Fruit fly (Drosophila melanogaster) whole organism, embryonic: ENCODE measurements around the gene Ir94g.
A peak's percentile ranks its signal among the peaks of the same experiment; 100 is the strongest.

Experiments
- Blimp-1 ChIP-seq: fragments of 200-800 bp; sonication (Bioruptor generic); optimal IDR thresholded peaks from 3 replicates; lab custom pipeline; 2018; ENCODE audit warnings: missing biosample characterization, missing genetic modification characterization, mild to moderate bottlenecking, moderate library complexity, missing genetic modification reagents
- CG1024 ChIP-seq: fragments of 200-800 bp; sonication (Bioruptor generic); IDR thresholded peaks from 2 replicates; pipeline ENCODE4 v1.3.6; 2022; ENCODE audit warnings: missing biosample characterization, missing genetic modification characterization
- CG11560 ChIP-seq: fragments of 200-800 bp; sonication (Bioruptor generic); IDR thresholded peaks from 3 replicates; pipeline ENCODE4 v1.3.6; 2022; ENCODE audit warnings: missing biosample characterization, missing genetic modification characterization
- CG12299 ChIP-seq: fragments of 200-800 bp; sonication (Bioruptor generic); optimal IDR thresholded peaks from 2 replicates; lab custom pipeline; 2018; ENCODE audit warnings: missing biosample characterization, mild to moderate bottlenecking, missing genetic modification characterization
- CG13894 ChIP-seq: fragments of 200-800 bp; sonication (Bioruptor generic); optimal IDR thresholded peaks from 3 replicates; lab custom pipeline; 2018; ENCODE audit warnings: missing biosample characterization, mild to moderate bottlenecking, missing genetic modification characterization, moderate library complexity
- CG14014 ChIP-seq: fragments of 200-800 bp; sonication (Bioruptor generic); IDR thresholded peaks from 2 replicates; pipeline ENCODE4 v1.3.6; 2022; ENCODE audit warnings: missing biosample characterization, missing genetic modification characterization
- CG15269 ChIP-seq: fragments of 200-800 bp; sonication (Bioruptor generic); optimal IDR thresholded peaks from 2 replicates; lab custom pipeline; 2018; ENCODE audit warnings: missing biosample characterization, mild to moderate bottlenecking, missing genetic modification characterization, moderate library complexity
- CG18764 ChIP-seq: fragments of 200-800 bp; sonication (Bioruptor generic); optimal IDR thresholded peaks from 3 replicates; lab custom pipeline; 2016; ENCODE audit warnings: missing biosample characterization, missing genetic modification characterization
- CG2116 ChIP-seq: fragments of 200-800 bp; sonication (Bioruptor generic); optimal IDR thresholded peaks from 3 replicates; lab custom pipeline; 2018; ENCODE audit warnings: missing biosample characterization, mild to moderate bottlenecking, missing genetic modification characterization
- CG2129 ChIP-seq: fragments of 200-800 bp; sonication (Bioruptor generic); IDR thresholded peaks from 2 replicates; pipeline ENCODE4 v1.3.6; 2022; ENCODE audit warnings: missing biosample characterization, missing genetic modification characterization; ENCODE audit not compliant: partially characterized antibody
- CG3065 ChIP-seq: fragments of 200-800 bp; sonication (Bioruptor generic); optimal IDR thresholded peaks from 2 replicates; lab custom pipeline; 2016; ENCODE audit warnings: missing biosample characterization, missing genetic modification characterization
- CG31388 ChIP-seq: fragments of 200-800 bp; sonication (Bioruptor generic); optimal IDR thresholded peaks from 2 replicates; lab custom pipeline; 2016; ENCODE audit warnings: missing biosample characterization, missing genetic modification characterization
- CG32767 ChIP-seq: fragments of 200-800 bp; sonication (Bioruptor generic); IDR thresholded peaks from 2 replicates; pipeline ENCODE4 v1.3.6; 2022; ENCODE audit warnings: missing biosample characterization, missing genetic modification characterization
- CG32772 ChIP-seq: fragments of 200-800 bp; sonication (Bioruptor generic); IDR thresholded peaks from 2 replicates; pipeline ENCODE4 v1.3.6; 2022; ENCODE audit warnings: missing biosample characterization, missing genetic modification characterization
- CG3995 ChIP-seq: fragments of 200-800 bp; sonication (Bioruptor generic); optimal IDR thresholded peaks from 3 replicates; lab custom pipeline; 2016; ENCODE audit warnings: missing biosample characterization, missing genetic modification characterization
- CG4820 ChIP-seq: fragments of 200-800 bp; sonication (Bioruptor generic); optimal IDR thresholded peaks from 3 replicates; lab custom pipeline; 2016; ENCODE audit warnings: missing biosample characterization, missing genetic modification characterization
- CG7357 ChIP-seq: fragments of 200-800 bp; sonication (Bioruptor generic); IDR thresholded peaks from 3 replicates; pipeline ENCODE4 v1.3.6; 2022; ENCODE audit warnings: missing biosample characterization, missing genetic modification characterization
- CG7987 ChIP-seq: fragments of 200-800 bp; sonication (Bioruptor generic); optimal IDR thresholded peaks from 2 replicates; lab custom pipeline; 2018; ENCODE audit warnings: missing biosample characterization, mild to moderate bottlenecking, missing genetic modification characterization, moderate library complexity
- CG8290 ChIP-seq, 3 experiments: fragments of 200-800 bp; sonication (Bioruptor generic); optimal IDR thresholded peaks; 2 replicates each; lab custom pipeline; 2016 to 2019; ENCODE audit warnings: missing biosample characterization in 3 of 3, missing genetic modification characterization in 3 of 3, mild to moderate bottlenecking in 2 of 3, moderate library complexity in 1 of 3
- CoRest ChIP-seq: fragments of 200-800 bp; sonication (Bioruptor generic); optimal IDR thresholded peaks from 3 replicates; lab custom pipeline; 2018; ENCODE audit warnings: missing biosample characterization, mild to moderate bottlenecking, missing genetic modification characterization, moderate library complexity
- D ChIP-seq, 2 experiments: fragments of 200-800 bp in 1 of 2; fragments of >200 bp in 1 of 2; sonication (Bioruptor generic) in 1 of 2; optimal IDR thresholded peaks; 2 replicates in 1 of 2; 3 replicates in 1 of 2; lab custom pipeline; 2017; ENCODE audit warnings: mild to moderate bottlenecking in 1 of 2, missing biosample characterization in 1 of 2, missing genetic modification characterization in 1 of 2, missing genetic modification reagents in 1 of 2
- Drgx ChIP-seq: fragments of 200-800 bp; sonication (Bioruptor generic); IDR thresholded peaks from 2 replicates; pipeline ENCODE4 v1.3.6; 2022; ENCODE audit warnings: missing biosample characterization, missing genetic modification characterization
- HHEX ChIP-seq: fragments of 200-800 bp; sonication (Bioruptor generic); optimal IDR thresholded peaks from 3 replicates; lab custom pipeline; 2017; ENCODE audit warnings: missing biosample characterization, mild to moderate bottlenecking, missing genetic modification characterization, missing genetic modification reagents
- Hr78 ChIP-seq, 2 experiments: fragments of 200-800 bp in 1 of 2; fragments of >200 bp in 1 of 2; sonication (Bioruptor generic) in 1 of 2; optimal IDR thresholded peaks; 2 replicates each; lab custom pipeline; 2017 to 2019; ENCODE audit warnings: missing biosample characterization in 2 of 2, missing genetic modification characterization in 2 of 2, mild to moderate bottlenecking in 1 of 2, moderate library complexity in 1 of 2
- Kr ChIP-seq: fragments of 200-800 bp; sonication (Bioruptor generic); optimal IDR thresholded peaks from 2 replicates; lab custom pipeline; 2017; ENCODE audit warnings: missing biosample characterization, mild to moderate bottlenecking, missing genetic modification characterization
- Opbp ChIP-seq: fragments of 200-800 bp; sonication (Bioruptor generic); IDR thresholded peaks from 3 replicates; pipeline ENCODE4 v1.3.6; 2022; ENCODE audit warnings: missing biosample characterization, missing genetic modification characterization; ENCODE audit not compliant: partially characterized antibody
- Rfx ChIP-seq: fragments of 200-800 bp; sonication (Bioruptor generic); IDR thresholded peaks from 2 replicates; pipeline ENCODE4 v1.3.6; 2022; ENCODE audit warnings: missing biosample characterization, missing genetic modification characterization
- Xrp1 ChIP-seq: fragments of 200-800 bp; sonication (Bioruptor generic); IDR thresholded peaks from 2 replicates; pipeline ENCODE4 v1.3.6; 2022; ENCODE audit warnings: missing biosample characterization, missing genetic modification characterization
- abd-A ChIP-seq: fragments of 200-800 bp; sonication (Bioruptor generic); optimal IDR thresholded peaks from 3 replicates; lab custom pipeline; 2019; ENCODE audit warnings: missing biosample characterization, mild to moderate bottlenecking, missing genetic modification characterization, moderate library complexity
- chif ChIP-seq, 2 experiments: fragments of 200-800 bp; sonication (Bioruptor generic); optimal IDR thresholded peaks; 3 replicates each; lab custom pipeline; 2016; ENCODE audit warnings: missing biosample characterization in 2 of 2, missing genetic modification characterization in 2 of 2
- chinmo ChIP-seq: fragments of 200-800 bp; sonication (Bioruptor generic); IDR thresholded peaks from 4 replicates; pipeline ENCODE4 v1.3.6; 2022; ENCODE audit warnings: missing biosample characterization, missing genetic modification characterization; ENCODE audit not compliant: partially characterized antibody
- ci ChIP-seq: fragments of 200-800 bp; sonication (Bioruptor generic); IDR thresholded peaks from 3 replicates; pipeline ENCODE4 v1.3.6; 2022; ENCODE audit warnings: missing biosample characterization, missing genetic modification characterization
- dmrt99B ChIP-seq: fragments of 200-800 bp; sonication (Bioruptor generic); optimal IDR thresholded peaks from 2 replicates; lab custom pipeline; 2018; ENCODE audit warnings: missing biosample characterization, mild to moderate bottlenecking, missing genetic modification characterization, moderate library complexity
- exex ChIP-seq: fragments of 200-800 bp; sonication (Bioruptor generic); optimal IDR thresholded peaks from 4 replicates; lab custom pipeline; 2018; ENCODE audit warnings: missing biosample characterization, mild to moderate bottlenecking, missing genetic modification characterization, moderate library complexity
- gfzf ChIP-seq: fragments of 200-800 bp; sonication (Bioruptor generic); optimal IDR thresholded peaks from 2 replicates; lab custom pipeline; 2016; ENCODE audit warnings: missing biosample characterization, mild to moderate bottlenecking, missing genetic modification characterization, moderate library complexity
- hkb ChIP-seq, 2 experiments: fragments of 200-800 bp in 1 of 2; fragments of >200 bp in 1 of 2; sonication (Bioruptor generic) in 1 of 2; IDR thresholded peaks in 1 of 2; optimal IDR thresholded peaks in 1 of 2; 2 replicates each; pipeline versions ENCODE4 v1.3.6 to Lab custom; 2017 to 2022; ENCODE audit warnings: missing biosample characterization in 1 of 2, missing genetic modification characterization in 1 of 2
- kay ChIP-seq: fragments of 200-800 bp; sonication (Bioruptor generic); optimal IDR thresholded peaks from 2 replicates; lab custom pipeline; 2016; ENCODE audit warnings: missing biosample characterization, missing genetic modification characterization
- maf-S ChIP-seq: fragments of 200-800 bp; sonication (Bioruptor generic); optimal IDR thresholded peaks from 2 replicates; lab custom pipeline; 2016; ENCODE audit warnings: missing biosample characterization, missing genetic modification characterization
- pan ChIP-seq, 4 experiments: fragments of >200 bp in 3 of 4; fragments of 200-800 bp in 1 of 4; sonication (Bioruptor generic) in 1 of 4; optimal IDR thresholded peaks in 3 of 4; IDR thresholded peaks in 1 of 4; 2 replicates each; pipeline versions ENCODE4 v1.3.6 to Lab custom; 2017 to 2022; ENCODE audit warnings: missing biosample characterization in 2 of 4, missing genetic modification characterization in 2 of 4, mixed read lengths in 1 of 4
- pros ChIP-seq: fragments of 200-800 bp; sonication (Bioruptor generic); optimal IDR thresholded peaks from 3 replicates; lab custom pipeline; 2019; ENCODE audit warnings: missing biosample characterization, mild to moderate bottlenecking, missing genetic modification characterization, moderate library complexity
- sd ChIP-seq: fragments of 200-800 bp; sonication (Bioruptor generic); optimal IDR thresholded peaks from 3 replicates; lab custom pipeline; 2018; ENCODE audit warnings: missing biosample characterization, mild to moderate bottlenecking, missing genetic modification characterization, moderate library complexity
- shn ChIP-seq: fragments of 200-800 bp; sonication (Bioruptor generic); optimal IDR thresholded peaks from 3 replicates; lab custom pipeline; 2016; ENCODE audit warnings: missing biosample characterization, missing genetic modification characterization
- sima ChIP-seq: fragments of 200-800 bp; sonication (Bioruptor generic); optimal IDR thresholded peaks from 2 replicates; lab custom pipeline; 2016; ENCODE audit warnings: missing biosample characterization, missing genetic modification characterization
- vvl ChIP-seq: fragments of 200-800 bp; sonication (Bioruptor generic); IDR thresholded peaks from 2 replicates; pipeline ENCODE4 v1.3.6; 2022; ENCODE audit warnings: missing biosample characterization, missing genetic modification characterization

The Ir94g gene

DNA sequence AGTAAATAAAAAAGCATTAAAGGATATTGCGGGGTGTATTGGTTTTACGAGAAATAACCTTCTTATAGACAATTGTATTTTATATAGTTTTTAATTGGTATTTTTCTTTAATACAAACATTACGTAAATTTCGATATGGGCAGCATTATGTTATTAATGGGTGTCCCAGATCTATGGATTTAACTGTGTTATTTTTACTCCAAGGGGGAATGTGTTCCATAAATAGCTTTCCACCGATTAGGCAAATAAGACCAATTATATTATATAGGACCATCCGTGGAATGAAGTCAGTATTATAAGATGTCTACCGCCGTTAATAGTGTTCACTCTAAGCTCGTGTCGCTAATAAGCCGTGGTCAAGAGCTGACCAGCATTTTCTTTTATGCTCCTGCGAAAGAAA is at the start of gene Ir94g:
Gene Ir94g, plus strand, starts transcription at position 301 of the 400 bp plus-strand sequence.
- TF ChIP-seq chif (GFP tag; optimal IDR thresholded peaks at IDR 0.05; lab: Kevin White, UChicago) (no peak), pros (no peak), CG3995 (no peak), CG32772 (GFP tag; lab: Robert Waterston, UW) (no peak), shn (GFP tag; lab: Kevin White, UChicago) (no peak), CG7357 (GFP tag; lab: Robert Waterston, UW) (no peak), CG4820 (GFP tag; lab: Kevin White, UChicago) (no peak), CoRest (tag; lab: Kevin White, UChicago) (no peak), hkb (optimal IDR thresholded peaks at IDR 0.05; lab: Kevin White, UChicago) (no peak), hkb (GFP tag; IDR thresholded peaks at IDR 0.05; lab: Robert Waterston, UW) (no peak), gfzf (GFP tag; lab: Kevin White, UChicago) (no peak), CG12299 (tag; lab: Kevin White, UChicago) (no peak), pan (optimal IDR thresholded peaks at IDR 0.05; lab: Kevin White, UChicago) (no peak), pan (GFP tag; optimal IDR thresholded peaks at IDR 0.05 in 1 of 2, IDR thresholded peaks at IDR 0.05 in 1 of 2) (no peak)
- TF ChIP-seq, all 482 proteins: peak for 0

DNA sequence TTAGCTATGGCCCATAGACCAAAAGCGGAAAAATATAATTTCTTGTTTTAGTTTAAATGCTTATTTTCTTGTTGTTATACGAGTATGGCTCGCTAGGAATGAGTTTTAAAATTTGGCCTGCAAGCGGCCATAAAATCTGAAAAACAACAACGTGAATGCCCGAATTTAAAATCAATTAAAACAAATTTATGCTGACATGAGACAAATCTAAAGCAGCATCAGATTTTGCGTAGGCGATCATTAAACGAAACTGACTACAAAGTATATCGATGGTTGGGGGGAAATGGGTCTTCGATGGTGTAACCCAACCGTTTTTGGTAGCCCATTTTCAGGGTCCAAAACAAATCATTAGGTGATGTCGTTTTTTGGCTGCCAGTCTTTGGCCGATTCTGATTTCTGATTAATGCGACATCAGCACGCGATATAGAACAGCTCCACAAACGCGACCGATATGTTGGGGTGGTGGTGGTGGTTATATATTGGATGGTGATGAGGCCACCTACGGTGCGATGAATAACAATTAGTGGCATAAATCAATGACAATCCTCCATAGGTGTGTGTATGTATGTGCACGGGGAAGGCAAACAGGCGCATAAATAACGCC is 45.4 kb upstream of the Ir94g start:
- TF ChIP-seq CG13894 (tag; lab: Kevin White, UChicago) (peak; percentile 69), abd-A (tag; lab: Kevin White, UChicago) (peak; percentile 75), vvl (peak; percentile 27), sd (tag; lab: Kevin White, UChicago) (peak; percentile 25), chinmo (GFP tag; lab: Robert Waterston, UW) (0 out of 4 replicates have a peak, but pooled peaks have one; percentile 55), CG15269 (tag; lab: Kevin White, UChicago) (peak; percentile 88), Opbp (no peak), kay (no peak), maf-S (no peak), Kr (GFP tag; lab: Kevin White, UChicago) (no peak), Hr78 (GFP tag; optimal IDR thresholded peaks at IDR 0.05; lab: Kevin White, UChicago) (no peak)
- TF ChIP-seq, all 482 proteins: peak for 6

DNA sequence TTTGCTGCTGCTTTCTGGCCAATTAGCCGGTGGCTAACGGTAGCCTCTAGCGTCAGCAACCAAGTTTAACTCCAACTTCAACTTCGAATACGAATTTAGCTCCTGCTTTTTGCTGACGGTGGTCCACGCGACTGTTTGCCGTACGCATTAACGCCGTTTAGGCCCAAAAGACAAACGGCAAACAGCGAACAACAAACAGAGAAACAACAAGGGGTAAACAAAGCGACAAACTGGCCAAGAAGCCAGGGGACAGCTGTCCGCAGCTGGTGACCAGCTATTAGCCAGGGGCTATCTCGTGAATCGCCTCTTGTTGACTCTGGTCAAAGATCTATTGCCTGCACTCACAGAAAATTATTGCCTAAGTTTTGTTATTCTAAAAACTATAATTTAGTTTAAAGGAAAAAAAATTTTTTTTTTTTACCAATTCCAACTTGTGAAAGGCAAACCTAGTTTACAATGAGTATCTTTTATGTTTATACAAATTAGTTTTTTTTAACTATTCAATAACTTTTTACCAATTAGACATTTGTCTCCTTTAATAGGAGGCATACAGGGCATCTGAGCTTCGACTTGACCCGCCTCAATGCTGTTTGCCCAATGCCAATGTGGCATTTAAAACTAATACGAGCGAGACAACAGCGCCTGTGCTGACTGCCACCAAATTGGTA is 38.3 kb upstream of the Ir94g start:
- TF ChIP-seq Blimp-1 (GFP tag; lab: Kevin White, UChicago), result peak; percentile 22
- no peak for TF ChIP-seq sima (GFP tag; lab: Kevin White, UChicago)
- TF ChIP-seq CG7987 (GFP tag; lab: Kevin White, UChicago), result peak; percentile 41
- TF ChIP-seq CG14014 (GFP tag; lab: Robert Waterston, UW), result peak; percentile 19; the same call in 1 of the 2 replicates
- peak; percentile 76 for TF ChIP-seq ci (GFP tag; lab: Robert Waterston, UW)
- TF ChIP-seq CG32767 (GFP tag; lab: Robert Waterston, UW), result 0 out of 2 replicates have a peak, but pooled peaks have one; percentile 20
- TF ChIP-seq Rfx (GFP tag; lab: Robert Waterston, UW), result peak; percentile 44; the same call in 1 of the 2 replicates
- no peak for TF ChIP-seq CG2129 (GFP tag; lab: Robert Waterston, UW)
- peak; percentile 28; the same call in 1 of the 2 replicates for TF ChIP-seq Drgx (GFP tag; lab: Robert Waterston, UW)
- TF ChIP-seq CG2116 (GFP tag; lab: Kevin White, UChicago), result no peak
- no peak for TF ChIP-seq exex (tag; lab: Kevin White, UChicago)
- peak; percentile 39; the same call in 1 of the 2 replicates for TF ChIP-seq CG1024 (GFP tag; lab: Robert Waterston, UW)
- TF ChIP-seq Xrp1 (GFP tag; lab: Robert Waterston, UW), result peak; percentile 56
- no peak for TF ChIP-seq CG11560 (tag; lab: Robert Waterston, UW)
- TF ChIP-seq CG3065 (GFP tag; lab: Kevin White, UChicago), result no peak
- TF ChIP-seq HHEX (GFP tag; lab: Kevin White, UChicago), result peak; percentile 45
- no peak for TF ChIP-seq D (optimal IDR thresholded peaks at IDR 0.05; lab: Kevin White, UChicago)
- TF ChIP-seq D (GFP tag; optimal IDR thresholded peaks at IDR 0.05; lab: Kevin White, UChicago), result peak; percentile 48
- no peak for TF ChIP-seq CG18764 (GFP tag; lab: Kevin White, UChicago)
- peak; percentile 26 for TF ChIP-seq dmrt99B (tag; lab: Kevin White, UChicago)
- no peak for TF ChIP-seq CG31388 (GFP tag; lab: Kevin White, UChicago)
- no peak for TF ChIP-seq CG8290 (GFP tag; optimal IDR thresholded peaks at IDR 0.05; lab: Kevin White, UChicago)
- TF ChIP-seq CG8290 (tag; optimal IDR thresholded peaks at IDR 0.05; lab: Kevin White, UChicago), result peak in 1 of 2 experiments; percentile 64
